Fruit fly (Drosophila melanogaster) whole organism, embryonic: ENCODE results near the gene ATPsynepsilonL.
A peak's percentile ranks its signal among the peaks of the same experiment; 100 is the strongest.

Source experiments
- BEAF-32 ChIP-seq: fragments of 200-800 bp; sonication (Bioruptor generic); optimal IDR thresholded peaks from 3 replicates; lab custom pipeline; 2017; ENCODE audit warnings: missing biosample characterization, missing genetic modification characterization, mild to moderate bottlenecking, moderate library complexity, missing genetic modification reagents
- CG10366 ChIP-seq: fragments of 200-800 bp; sonication (Bioruptor generic); IDR thresholded peaks from 2 replicates; pipeline ENCODE4 v1.3.6; 2022; ENCODE audit warnings: missing biosample characterization, missing genetic modification characterization
- CG11085 ChIP-seq: fragments of 200-800 bp; sonication (Bioruptor generic); IDR thresholded peaks from 2 replicates; pipeline ENCODE4 v1.3.6; 2022; ENCODE audit warnings: missing biosample characterization, missing genetic modification characterization
- CG11093 ChIP-seq: fragments of 200-800 bp; sonication (Bioruptor generic); IDR thresholded peaks from 3 replicates; pipeline ENCODE4 v1.3.6; 2022; ENCODE audit warnings: missing biosample characterization, missing genetic modification characterization
- CG13287 ChIP-seq: fragments of 200-800 bp; sonication (Bioruptor generic); IDR thresholded peaks from 2 replicates; pipeline ENCODE4 v1.3.6; 2022; ENCODE audit warnings: missing biosample characterization, missing genetic modification characterization; ENCODE audit not compliant: partially characterized antibody
- CG13894 ChIP-seq: fragments of 200-800 bp; sonication (Bioruptor generic); optimal IDR thresholded peaks from 3 replicates; lab custom pipeline; 2018; ENCODE audit warnings: missing biosample characterization, mild to moderate bottlenecking, missing genetic modification characterization, moderate library complexity
- CG14441 ChIP-seq: fragments of 200-800 bp; sonication (Bioruptor generic); IDR thresholded peaks from 2 replicates; pipeline ENCODE4 v1.3.6; 2022; ENCODE audit warnings: missing biosample characterization, missing genetic modification characterization
- CG15514 ChIP-seq: fragments of 200-800 bp; sonication (Bioruptor generic); optimal IDR thresholded peaks from 3 replicates; lab custom pipeline; 2017; ENCODE audit warnings: missing biosample characterization, missing genetic modification characterization, mild to moderate bottlenecking, moderate library complexity, missing genetic modification reagents
- CG15601 ChIP-seq: fragments of 200-800 bp; sonication (Bioruptor generic); optimal IDR thresholded peaks from 3 replicates; lab custom pipeline; 2019; ENCODE audit warnings: missing biosample characterization, mild to moderate bottlenecking, missing genetic modification characterization, moderate library complexity
- CG17359 ChIP-seq: fragments of 200-800 bp; sonication (Bioruptor generic); optimal IDR thresholded peaks from 3 replicates; lab custom pipeline; 2018; ENCODE audit warnings: missing biosample characterization, mild to moderate bottlenecking, missing genetic modification characterization, moderate library complexity
- CG17802 ChIP-seq: fragments of 200-800 bp; sonication (Bioruptor generic); optimal IDR thresholded peaks from 2 replicates; lab custom pipeline; 2018; ENCODE audit warnings: missing biosample characterization, mild to moderate bottlenecking, missing genetic modification characterization, moderate library complexity
- CG18599 ChIP-seq: fragments of 200-800 bp; sonication (Bioruptor generic); optimal IDR thresholded peaks from 3 replicates; lab custom pipeline; 2017; ENCODE audit warnings: missing biosample characterization, missing genetic modification characterization, mild to moderate bottlenecking, moderate library complexity, missing genetic modification reagents
- CG18764 ChIP-seq: fragments of 200-800 bp; sonication (Bioruptor generic); optimal IDR thresholded peaks from 3 replicates; lab custom pipeline; 2016; ENCODE audit warnings: missing biosample characterization, missing genetic modification characterization
- CG2199 ChIP-seq: fragments of 200-800 bp; sonication (Bioruptor generic); IDR thresholded peaks from 3 replicates; pipeline ENCODE4 v1.3.6; 2022; ENCODE audit warnings: missing biosample characterization, missing genetic modification characterization
- CG30403 ChIP-seq: fragments of 200-800 bp; sonication (Bioruptor generic); optimal IDR thresholded peaks from 3 replicates; lab custom pipeline; 2016; ENCODE audit warnings: missing biosample characterization, missing genetic modification characterization
- CG32532 ChIP-seq: fragments of 200-800 bp; sonication (Bioruptor generic); IDR thresholded peaks from 2 replicates; pipeline ENCODE4 v1.3.6; 2022; ENCODE audit warnings: missing biosample characterization, missing genetic modification characterization
- CG34224 ChIP-seq: fragments of 200-800 bp; sonication (Bioruptor generic); IDR thresholded peaks from 3 replicates; pipeline ENCODE4 v1.3.6; 2022; ENCODE audit warnings: missing biosample characterization, missing genetic modification characterization; ENCODE audit not compliant: partially characterized antibody
- CG34376 ChIP-seq: fragments of 200-800 bp; sonication (Bioruptor generic); optimal IDR thresholded peaks from 2 replicates; lab custom pipeline; 2018; ENCODE audit warnings: missing biosample characterization, mild to moderate bottlenecking, missing genetic modification characterization
- CG3995 ChIP-seq: fragments of 200-800 bp; sonication (Bioruptor generic); optimal IDR thresholded peaks from 3 replicates; lab custom pipeline; 2016; ENCODE audit warnings: missing biosample characterization, missing genetic modification characterization
- CG6654 ChIP-seq: fragments of 200-800 bp; sonication (Bioruptor generic); optimal IDR thresholded peaks from 2 replicates; lab custom pipeline; 2017; ENCODE audit warnings: missing biosample characterization, mild to moderate bottlenecking, missing genetic modification characterization
- CG6791 ChIP-seq: fragments of 200-800 bp; sonication (Bioruptor generic); IDR thresholded peaks from 3 replicates; pipeline ENCODE4 v1.3.6; 2022; ENCODE audit warnings: missing biosample characterization, missing genetic modification characterization; ENCODE audit not compliant: partially characterized antibody
- CG7372 ChIP-seq: fragments of 200-800 bp; sonication (Bioruptor generic); IDR thresholded peaks from 2 replicates; pipeline ENCODE4 v1.3.6; 2022; ENCODE audit warnings: missing biosample characterization, missing genetic modification characterization
- CG7786 ChIP-seq: fragments of 200-800 bp; sonication (Bioruptor generic); optimal IDR thresholded peaks from 2 replicates; lab custom pipeline; 2016; ENCODE audit warnings: missing biosample characterization, missing genetic modification characterization
- CG8290 ChIP-seq, 3 experiments: fragments of 200-800 bp; sonication (Bioruptor generic); optimal IDR thresholded peaks; 2 replicates each; lab custom pipeline; 2016 to 2019; ENCODE audit warnings: missing biosample characterization in 3 of 3, missing genetic modification characterization in 3 of 3, mild to moderate bottlenecking in 2 of 3, moderate library complexity in 1 of 3
- Doc2 ChIP-seq: fragments of 200-800 bp; sonication (Bioruptor generic); IDR thresholded peaks from 2 replicates; pipeline ENCODE4 v1.3.6; 2022; ENCODE audit warnings: missing biosample characterization, missing genetic modification characterization
- Ets65A ChIP-seq: fragments of 200-800 bp; sonication (Bioruptor generic); peaks from one replicate; lab custom pipeline; 2016; ENCODE audit warnings: missing biosample characterization, missing genetic modification characterization
- Ets97D ChIP-seq: fragments of 200-800 bp; sonication (Bioruptor generic); optimal IDR thresholded peaks from 3 replicates; lab custom pipeline; 2016; ENCODE audit warnings: missing biosample characterization, missing genetic modification characterization
- GATAe ChIP-seq: fragments of 200-800 bp; sonication (Bioruptor generic); conservative IDR thresholded peaks from 2 replicates; pipeline ENCODE4 v1.3.6; 2022; ENCODE audit warnings: missing biosample characterization, missing genetic modification characterization
- Hr39 ChIP-seq: fragments of >200 bp; optimal IDR thresholded peaks from 2 replicates; lab custom pipeline; 2017
- Mad ChIP-seq: fragments of 200-800 bp; sonication (Bioruptor generic); optimal IDR thresholded peaks from 2 replicates; lab custom pipeline; 2016; ENCODE audit warnings: missing biosample characterization, missing genetic modification characterization
- al ChIP-seq: fragments of 200-800 bp; sonication (Bioruptor generic); IDR thresholded peaks from 2 replicates; pipeline ENCODE4 v1.3.6; 2022; ENCODE audit warnings: missing biosample characterization, missing genetic modification characterization
- amos ChIP-seq: fragments of 200-800 bp; sonication (Bioruptor generic); IDR thresholded peaks from 2 replicates; pipeline ENCODE4 v1.3.6; 2022; ENCODE audit warnings: missing biosample characterization, missing genetic modification characterization; ENCODE audit not compliant: partially characterized antibody
- bbx ChIP-seq: fragments of 200-800 bp; sonication (Bioruptor generic); IDR thresholded peaks from 2 replicates; pipeline ENCODE4 v1.3.6; 2022; ENCODE audit warnings: missing biosample characterization, missing genetic modification characterization; ENCODE audit not compliant: partially characterized antibody
- bsh ChIP-seq, 2 experiments: fragments of 200-800 bp; sonication (Bioruptor generic); optimal IDR thresholded peaks; 2 replicates each; lab custom pipeline; 2017 to 2018; ENCODE audit warnings: mild to moderate bottlenecking in 2 of 2, missing biosample characterization in 2 of 2, missing genetic modification characterization in 2 of 2, moderate library complexity in 1 of 2
- cad ChIP-seq: fragments of >200 bp; optimal IDR thresholded peaks from 2 replicates; lab custom pipeline; 2017; ENCODE audit warnings: missing biosample characterization, missing genetic modification characterization
- chif ChIP-seq, 2 experiments: fragments of 200-800 bp; sonication (Bioruptor generic); optimal IDR thresholded peaks; 3 replicates each; lab custom pipeline; 2016; ENCODE audit warnings: missing biosample characterization in 2 of 2, missing genetic modification characterization in 2 of 2
- danr ChIP-seq: fragments of 200-800 bp; sonication (Bioruptor generic); IDR thresholded peaks from 2 replicates; pipeline ENCODE4 v1.3.6; 2022; ENCODE audit warnings: missing biosample characterization, missing genetic modification characterization
- dm ChIP-seq: fragments of 200-800 bp; sonication (Bioruptor generic); optimal IDR thresholded peaks from 3 replicates; lab custom pipeline; 2016; ENCODE audit warnings: missing biosample characterization, missing genetic modification characterization
- dpn ChIP-seq, 2 experiments: fragments of 200-800 bp; sonication (Bioruptor generic); optimal IDR thresholded peaks; 3 replicates each; lab custom pipeline; 2016; ENCODE audit warnings: missing biosample characterization in 2 of 2, missing genetic modification characterization in 2 of 2
- emc ChIP-seq: fragments of 200-800 bp; sonication (Bioruptor generic); optimal IDR thresholded peaks from 2 replicates; lab custom pipeline; 2016; ENCODE audit warnings: missing biosample characterization, missing genetic modification characterization
- esg ChIP-seq: fragments of 200-800 bp; sonication (Bioruptor generic); conservative IDR thresholded peaks from 2 replicates; pipeline ENCODE4 v1.3.6; 2022; ENCODE audit warnings: missing biosample characterization, missing genetic modification characterization
- h ChIP-seq: fragments of >200 bp; optimal IDR thresholded peaks from 2 replicates; lab custom pipeline; 2017
- knrl ChIP-seq: fragments of 200-800 bp; sonication (Bioruptor generic); IDR thresholded peaks from 3 replicates; pipeline ENCODE4 v1.3.6; 2022; ENCODE audit warnings: missing biosample characterization, missing genetic modification characterization; ENCODE audit not compliant: partially characterized antibody
- lbe ChIP-seq: fragments of 200-800 bp; sonication (Bioruptor generic); optimal IDR thresholded peaks from 2 replicates; lab custom pipeline; 2016; ENCODE audit warnings: missing biosample characterization, mild to moderate bottlenecking, missing genetic modification characterization
- mirr ChIP-seq: fragments of 200-800 bp; sonication (Bioruptor generic); optimal IDR thresholded peaks from 3 replicates; lab custom pipeline; 2018; ENCODE audit warnings: missing biosample characterization, mild to moderate bottlenecking, missing genetic modification characterization
- ro ChIP-seq: fragments of 200-800 bp; sonication (Bioruptor generic); IDR thresholded peaks from 2 replicates; pipeline ENCODE4 v1.3.6; 2022; ENCODE audit warnings: missing biosample characterization, missing genetic modification characterization
- scrt ChIP-seq: fragments of 200-800 bp; sonication (Bioruptor generic); optimal IDR thresholded peaks from 2 replicates; lab custom pipeline; 2018; ENCODE audit warnings: missing biosample characterization, mild to moderate bottlenecking, missing genetic modification characterization, moderate library complexity
- sd ChIP-seq: fragments of 200-800 bp; sonication (Bioruptor generic); optimal IDR thresholded peaks from 3 replicates; lab custom pipeline; 2018; ENCODE audit warnings: missing biosample characterization, mild to moderate bottlenecking, missing genetic modification characterization, moderate library complexity
- sens-2 ChIP-seq: fragments of 200-800 bp; sonication (Bioruptor generic); IDR thresholded peaks from 2 replicates; pipeline ENCODE4 v1.3.6; 2022; ENCODE audit warnings: missing biosample characterization, missing genetic modification characterization
- seq ChIP-seq: fragments of 200-800 bp; sonication (Bioruptor generic); IDR thresholded peaks from 2 replicates; pipeline ENCODE4 v1.3.6; 2022; ENCODE audit warnings: missing biosample characterization, missing genetic modification characterization
- ssp ChIP-seq: fragments of 200-800 bp; sonication (Bioruptor generic); IDR thresholded peaks from 2 replicates; pipeline ENCODE4 v1.3.6; 2022; ENCODE audit warnings: missing biosample characterization, missing genetic modification characterization
- trem ChIP-seq: fragments of 200-800 bp; optimal IDR thresholded peaks from 3 replicates; lab custom pipeline; 2019; ENCODE audit warnings: missing biosample characterization, mild to moderate bottlenecking, missing genetic modification characterization, moderate library complexity

Gene ATPsynepsilonL

DNA sequence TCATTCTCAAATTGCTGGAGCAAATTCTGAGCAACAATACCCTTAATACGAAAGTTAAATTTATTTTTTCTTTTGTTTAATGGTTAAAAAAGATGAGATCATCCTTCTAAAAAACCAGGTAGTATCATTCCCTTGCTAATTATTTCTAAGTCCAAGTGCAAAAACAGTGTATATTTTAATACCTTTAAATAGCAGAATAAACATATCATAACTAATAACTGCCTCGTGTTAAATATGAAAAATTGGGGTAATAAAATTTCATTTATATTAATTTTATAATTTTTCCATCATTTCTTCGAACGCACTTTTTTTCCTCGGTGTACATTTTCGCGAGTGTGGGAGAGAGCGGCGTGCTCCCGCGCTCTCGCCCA, 9.8 kb upstream of the ATPsynepsilonL start (continued):
- TF ChIP-seq cad (no peak), Ets65A (GFP tag; lab: Kevin White, UChicago) (no peak), CG6654 (GFP tag; lab: Kevin White, UChicago) (no peak), scrt (GFP tag; lab: Kevin White, UChicago) (no peak), CG10366 (GFP tag; lab: Robert Waterston, UW) (no peak), CG2199 (no peak), amos (GFP tag; lab: Robert Waterston, UW) (no peak), Hr39 (no peak), CG34376 (GFP tag; lab: Kevin White, UChicago) (no peak), CG13287 (no peak), CG11085 (no peak), CG11093 (GFP tag; lab: Robert Waterston, UW) (0 out of 3 replicates have a peak, but pooled peaks have one; percentile 30), esg (GFP tag; lab: Robert Waterston, UW) (no peak), ro (no peak), sens-2 (GFP tag; lab: Robert Waterston, UW) (no peak), CG3995 (no peak), CG18599 (no peak), CG17359 (tag; lab: Kevin White, UChicago) (no peak), emc (GFP tag; lab: Kevin White, UChicago) (no peak), knrl (GFP tag; lab: Robert Waterston, UW) (no peak), Mad (GFP tag; lab: Kevin White, UChicago) (no peak), CG32532 (GFP tag; lab: Robert Waterston, UW) (no peak), CG13894 (no peak), seq (GFP tag; lab: Robert Waterston, UW) (no peak), CG17802 (no peak), dm (no peak), CG34224 (no peak), lbe (GFP tag; lab: Kevin White, UChicago) (no peak), ssp (GFP tag; lab: Robert Waterston, UW) (no peak), al (GFP tag; lab: Robert Waterston, UW) (no peak), bbx (no peak), CG14441 (GFP tag; lab: Robert Waterston, UW) (no peak), chif (GFP tag; optimal IDR thresholded peaks at IDR 0.05; lab: Kevin White, UChicago) (no peak), CG7372 (GFP tag; lab: Robert Waterston, UW) (no peak), CG15514 (no peak), danr (GFP tag; lab: Robert Waterston, UW) (no peak), CG15601 (no peak), bsh (GFP tag; optimal IDR thresholded peaks at IDR 0.05; lab: Kevin White, UChicago) (peak in 1 of 2 experiments; percentile 37), CG18764 (no peak), Doc2 (GFP tag; lab: Robert Waterston, UW) (no peak), mirr (no peak), dpn (GFP tag; optimal IDR thresholded peaks at IDR 0.05; lab: Kevin White, UChicago) (no peak), sd (tag; lab: Kevin White, UChicago) (no peak), CG6791 (GFP tag; lab: Robert Waterston, UW) (no peak), trem (peak; percentile 0), BEAF-32 (no peak), h (no peak), CG7786 (GFP tag; lab: Kevin White, UChicago) (no peak), GATAe (GFP tag; lab: Robert Waterston, UW) (no peak), CG30403 (peak; percentile 44), Ets97D (GFP tag; lab: Kevin White, UChicago) (no peak), CG8290 (GFP tag; optimal IDR thresholded peaks at IDR 0.05; lab: Kevin White, UChicago) (no peak), CG8290 (tag; optimal IDR thresholded peaks at IDR 0.05; lab: Kevin White, UChicago) (no peak)
